Worm (Caenorhabditis elegans): ENCODE results near the gene T28H10.1.

DNA sequence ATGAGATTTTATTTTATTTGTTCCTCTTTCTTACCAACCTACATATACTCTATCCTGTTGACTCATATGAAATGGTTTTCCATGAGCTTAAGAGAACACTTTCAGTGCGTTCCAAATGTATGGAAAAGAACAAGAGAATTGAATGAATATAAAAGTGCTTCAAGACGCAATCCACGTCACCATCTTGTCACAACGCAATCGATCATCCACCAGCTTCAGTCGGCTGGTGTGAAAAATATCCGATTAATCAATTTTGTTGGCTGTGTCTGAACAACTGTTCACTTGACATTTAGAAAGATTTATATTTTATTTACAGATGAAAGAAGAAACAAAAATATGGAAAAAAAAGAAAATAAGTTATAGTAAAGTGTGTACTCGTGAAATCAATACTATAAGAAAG lies 19.8 kb downstream of the T28H10.1 start:
- no peak for TF ChIP-seq elt-2 (tag; optimal IDR thresholded peaks at IDR 0.05)
- TF ChIP-seq ama-1 (optimal IDR thresholded peaks at IDR 0.05), result no peak
- no peak for TF ChIP-seq pqm-1 (tag; optimal IDR thresholded peaks at IDR 0.05)
- no peak for TF ChIP-seq nhr-28 (tag; optimal IDR thresholded peaks at IDR 0.05)
- TF ChIP-seq tbx-2 (tag; optimal IDR thresholded peaks at IDR 0.05), result no peak
- no peak for TF ChIP-seq hmg-11 (tag; optimal IDR thresholded peaks at IDR 0.05)

Measured in whole organism, L3 larva.